Fruit fly (Drosophila melanogaster) whole organism, pupa: ENCODE measurements around the gene CycG.

ENCODE experiments used
- CG10348 ChIP-seq: fragments of 200-800 bp; sonication (Bioruptor generic); IDR thresholded peaks from 2 replicates; pipeline ENCODE4 v1.3.6; 2022; ENCODE audit warnings: missing biosample characterization, missing genetic modification characterization
- CG12605 ChIP-seq: fragments of 200-800 bp; sonication (Bioruptor generic); IDR thresholded peaks from 2 replicates; pipeline ENCODE4 v1.3.6; 2022; ENCODE audit warnings: missing biosample characterization, missing genetic modification characterization
- CG32121 ChIP-seq: fragments of 200-800 bp; sonication (Bioruptor generic); IDR thresholded peaks from 2 replicates; pipeline ENCODE4 v1.3.6; 2022; ENCODE audit warnings: missing biosample characterization, missing genetic modification characterization
- CG34367 ChIP-seq: fragments of 200-800 bp; sonication (Bioruptor generic); optimal IDR thresholded peaks from 2 replicates; lab custom pipeline; 2018; ENCODE audit warnings: missing biosample characterization, mild to moderate bottlenecking, missing genetic modification characterization
- CG4496 ChIP-seq: fragments of 200-800 bp; sonication (Bioruptor generic); IDR thresholded peaks from 3 replicates; pipeline ENCODE4 v1.3.6; 2022; ENCODE audit warnings: missing biosample characterization, missing genetic modification characterization
- D1 ChIP-seq: fragments of 200-800 bp; sonication (Bioruptor generic); optimal IDR thresholded peaks from 2 replicates; lab custom pipeline; 2018; ENCODE audit warnings: missing biosample characterization, mild to moderate bottlenecking, missing genetic modification characterization, moderate library complexity
- Pif1A ChIP-seq: fragments of 200-800 bp; sonication (Bioruptor generic); optimal IDR thresholded peaks from 3 replicates; lab custom pipeline; 2016; ENCODE audit warnings: missing biosample characterization, missing genetic modification characterization
- Snoo ChIP-seq: fragments of 200-800 bp; sonication (Bioruptor generic); optimal IDR thresholded peaks from 3 replicates; lab custom pipeline; 2017; ENCODE audit warnings: missing biosample characterization, mild to moderate bottlenecking, missing genetic modification characterization, inconsistent platforms
- fd96Ca ChIP-seq: fragments of 200-800 bp; sonication (Bioruptor generic); IDR thresholded peaks from 3 replicates; pipeline ENCODE4 v1.3.6; 2022; ENCODE audit warnings: missing biosample characterization, missing genetic modification characterization
- gl ChIP-seq: fragments of 200-800 bp; sonication (Bioruptor generic); optimal IDR thresholded peaks from 2 replicates; lab custom pipeline; 2018; ENCODE audit warnings: missing biosample characterization, mild to moderate bottlenecking, missing genetic modification characterization

DNA sequence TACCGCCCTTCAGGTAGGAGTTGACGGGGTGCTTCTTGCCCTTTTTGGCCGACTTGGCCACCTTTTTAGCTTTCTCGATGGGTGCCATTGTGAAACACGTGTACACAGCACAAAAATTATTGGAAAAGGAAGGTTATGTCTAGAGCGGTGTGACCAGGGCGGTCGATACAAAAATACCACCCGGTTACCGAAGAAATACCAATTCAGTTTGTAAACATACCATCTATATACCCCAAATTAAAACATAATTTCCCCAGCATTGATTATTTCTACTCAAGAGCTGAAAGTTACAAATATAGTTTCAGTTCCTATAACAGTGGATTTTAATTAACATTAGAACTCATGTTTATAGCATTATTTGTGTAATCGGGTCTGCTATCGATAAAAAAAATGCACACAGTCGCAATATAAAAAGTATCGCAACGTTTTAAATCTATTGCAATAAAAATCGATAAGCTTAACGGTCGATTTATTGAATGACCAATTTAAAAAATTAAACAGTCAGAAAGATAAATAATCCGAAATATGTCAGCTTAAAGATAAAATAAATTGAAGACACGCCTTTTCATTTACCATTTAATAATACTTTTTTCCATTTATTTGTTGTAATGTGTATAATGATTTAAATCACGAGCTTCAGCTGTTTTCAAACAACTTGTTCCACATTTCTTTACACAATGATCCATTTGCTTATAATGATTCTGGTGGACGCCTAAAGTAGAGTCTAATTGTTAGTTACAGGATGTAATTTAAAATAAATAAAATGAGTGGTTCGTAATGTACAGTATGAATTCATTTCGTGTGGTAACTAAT lies 16.2 kb downstream of the CycG start, which contains the start of gene RpL6:
- TF ChIP-seq CG10348 (GFP tag; lab: Robert Waterston, UW): no peak
- TF ChIP-seq fd96Ca (GFP tag; lab: Robert Waterston, UW): no peak
- TF ChIP-seq Pif1A (GFP tag; lab: Kevin White, UChicago): no peak
- TF ChIP-seq D1 (tag; lab: Kevin White, UChicago): no peak
- TF ChIP-seq CG12605 (GFP tag; lab: Robert Waterston, UW): no peak
- TF ChIP-seq CG4496 (GFP tag; lab: Robert Waterston, UW): no peak
- no peak for TF ChIP-seq CG34367 (tag; lab: Kevin White, UChicago)
- no peak for TF ChIP-seq Snoo (tag; lab: Kevin White, UChicago)
- no peak for TF ChIP-seq gl (tag; lab: Kevin White, UChicago)
- no peak for TF ChIP-seq CG32121 (GFP tag; lab: Robert Waterston, UW)
